Comparison of ENCODE assay signal across 1 fruit fly cellular context in genomic region chr3R:24276104-24277008, dm6.
A peak's percentile ranks its signal among the peaks of the same experiment; 100 is the strongest.
TF ChIP-seq lines count a peak whose summit lies in the region.

Gene Orct (plus strand): TSS chr3R:24276260.

TF ChIP-seq in whole organism, embryonic, 481 proteins besides CTCF, POLR2A, EP300 and RAD21 (continued from another document and continues in another):
- TF ChIP-seq peb (GFP tag; IDR thresholded peaks at IDR 0.05; lab: Robert Waterston, UW) (peak; percentile 26; the same call in 1 of the 2 replicates), NC2α (GFP tag; optimal IDR thresholded peaks at IDR 0.05; lab: Kevin White, UChicago) (no peak), HHEX (GFP tag; optimal IDR thresholded peaks at IDR 0.05; lab: Kevin White, UChicago) (peak; percentile 85), stwl (tag; optimal IDR thresholded peaks at IDR 0.05; lab: Kevin White, UChicago) (no peak), esg (GFP tag; conservative IDR thresholded peaks at IDR 0.05; lab: Robert Waterston, UW) (peak; percentile 48), toy (GFP tag; IDR thresholded peaks at IDR 0.05; lab: Robert Waterston, UW) (0 out of 2 replicates have a peak, but pooled peaks have one; percentile 51), CG10147 (GFP tag; optimal IDR thresholded peaks at IDR 0.05; lab: Kevin White, UChicago) (peak; percentile 86), az2 (GFP tag; optimal IDR thresholded peaks at IDR 0.05; lab: Kevin White, UChicago) (peak; percentile 45), Atf3 (GFP tag; optimal IDR thresholded peaks at IDR 0.05; lab: Kevin White, UChicago) (peak; percentile 43), CG14667 (GFP tag; IDR thresholded peaks at IDR 0.05; lab: Robert Waterston, UW) (peak; percentile 19; the same call in 1 of the 2 replicates), CG31441 (GFP tag; IDR thresholded peaks at IDR 0.05; lab: Robert Waterston, UW) (peak; percentile 73), CG4730 (GFP tag; IDR thresholded peaks at IDR 0.05; lab: Robert Waterston, UW) (no peak), Rfx (GFP tag; IDR thresholded peaks at IDR 0.05; lab: Robert Waterston, UW) (peak; percentile 75), Opbp (GFP tag; IDR thresholded peaks at IDR 0.05; lab: Robert Waterston, UW; ENCODE audit: partially characterized antibody) (no peak), CG18599 (GFP tag; optimal IDR thresholded peaks at IDR 0.05; lab: Kevin White, UChicago) (peak; percentile 89), CG15601 (tag; optimal IDR thresholded peaks at IDR 0.05; lab: Kevin White, UChicago) (peak; percentile 20), caup (GFP tag; optimal IDR thresholded peaks at IDR 0.05; lab: Kevin White, UChicago; ENCODE audit: severe bottlenecking) (peak; percentile 70), sens-2 (GFP tag; IDR thresholded peaks at IDR 0.05; lab: Robert Waterston, UW) (no peak), rib (GFP tag; IDR thresholded peaks at IDR 0.05; lab: Robert Waterston, UW) (no peak), ara (GFP tag; IDR thresholded peaks at IDR 0.05; lab: Robert Waterston, UW) (0 out of 2 replicates have a peak, but pooled peaks have one; percentile 30), ab (GFP tag; optimal IDR thresholded peaks at IDR 0.05; lab: Kevin White, UChicago) (peak; percentile 15), unpg (GFP tag; optimal IDR thresholded peaks at IDR 0.05; lab: Kevin White, UChicago) (peak; percentile 75), Taf1 (GFP tag; IDR thresholded peaks at IDR 0.05; lab: Robert Waterston, UW) (peak; percentile 48; the same call in 1 of the 2 replicates), CG4282 (GFP tag; optimal IDR thresholded peaks at IDR 0.05; lab: Kevin White, UChicago) (no peak), wor (GFP tag; IDR thresholded peaks at IDR 0.05; lab: Robert Waterston, UW) (peak; percentile 35; the same call in 1 of the 2 replicates), cad (GFP tag; optimal IDR thresholded peaks at IDR 0.05; lab: Kevin White, UChicago) (no peak), maf-S (GFP tag; optimal IDR thresholded peaks at IDR 0.05; lab: Kevin White, UChicago) (peak; percentile 48), CG15011 (GFP tag; optimal IDR thresholded peaks at IDR 0.05; lab: Kevin White, UChicago) (peak; percentile 78), CG1647 (GFP tag; optimal IDR thresholded peaks at IDR 0.05; lab: Kevin White, UChicago) (peak; percentile 25), CG12155 (GFP tag; optimal IDR thresholded peaks at IDR 0.05; lab: Kevin White, UChicago) (peak; percentile 70), Kr (GFP tag; optimal IDR thresholded peaks at IDR 0.05; lab: Kevin White, UChicago) (no peak), CG7963 (GFP tag; IDR thresholded peaks at IDR 0.05; lab: Robert Waterston, UW; ENCODE audit: partially characterized antibody) (no peak), CG16815 (GFP tag; optimal IDR thresholded peaks at IDR 0.05; lab: Kevin White, UChicago) (peak; percentile 69), CG34422 (GFP tag; IDR thresholded peaks at IDR 0.05; lab: Robert Waterston, UW) (no peak), Ada2b (GFP tag; IDR thresholded peaks at IDR 0.05; lab: Robert Waterston, UW) (peak; percentile 27), CG6654 (GFP tag; optimal IDR thresholded peaks at IDR 0.05; lab: Kevin White, UChicago) (peak; percentile 70), CG13894 (tag; optimal IDR thresholded peaks at IDR 0.05; lab: Kevin White, UChicago) (peak; percentile 64), Deaf1 (tag; optimal IDR thresholded peaks at IDR 0.05; lab: Kevin White, UChicago) (peak; percentile 61), CG17385 (GFP tag; optimal IDR thresholded peaks at IDR 0.05; lab: Kevin White, UChicago) (peak; percentile 74), CG11723 (GFP tag; optimal IDR thresholded peaks at IDR 0.05; lab: Kevin White, UChicago) (peak; percentile 40), CG18011 (GFP tag; optimal IDR thresholded peaks at IDR 0.05; lab: Kevin White, UChicago) (peak; percentile 54), CG7839 (tag; optimal IDR thresholded peaks at IDR 0.05; lab: Kevin White, UChicago) (peak; percentile 84), CG6175 (GFP tag; IDR thresholded peaks at IDR 0.05; lab: Robert Waterston, UW) (0 out of 3 replicates have a peak, but pooled peaks have one; percentile 65), Dip2 (GFP tag; IDR thresholded peaks at IDR 0.05; lab: Robert Waterston, UW) (no peak), NC2β (GFP tag; optimal IDR thresholded peaks at IDR 0.05; lab: Kevin White, UChicago) (peak; percentile 24), CG8388 (GFP tag; optimal IDR thresholded peaks at IDR 0.05; lab: Kevin White, UChicago) (peak; percentile 64), twi (tag; optimal IDR thresholded peaks at IDR 0.05; lab: Kevin White, UChicago) (peak; percentile 45), CG2889 (GFP tag; IDR thresholded peaks at IDR 0.05; lab: Robert Waterston, UW) (0 out of 3 replicates have a peak, but pooled peaks have one; percentile 61), CG3726 (GFP tag; IDR thresholded peaks at IDR 0.05; lab: Robert Waterston, UW) (0 out of 3 replicates have a peak, but pooled peaks have one; percentile 15), Gug (GFP tag; IDR thresholded peaks at IDR 0.05; lab: Robert Waterston, UW) (peak; percentile 54; the same call in 1 of the 4 replicates), Sox102F (GFP tag; optimal IDR thresholded peaks at IDR 0.05; lab: Kevin White, UChicago) (peak; percentile 70), CG4707 (GFP tag; optimal IDR thresholded peaks at IDR 0.05; lab: Kevin White, UChicago) (peak; percentile 38), CG17802 (tag; optimal IDR thresholded peaks at IDR 0.05; lab: Kevin White, UChicago) (no peak), ken (GFP tag; IDR thresholded peaks at IDR 0.05; lab: Robert Waterston, UW) (no peak), ERR (GFP tag; optimal IDR thresholded peaks at IDR 0.05; lab: Kevin White, UChicago) (peak; percentile 15), repo (GFP tag; optimal IDR thresholded peaks at IDR 0.05; lab: Kevin White, UChicago) (no peak), CG10274 (GFP tag; optimal IDR thresholded peaks at IDR 0.05; lab: Kevin White, UChicago) (peak; percentile 57), CG18262 (tag; optimal IDR thresholded peaks at IDR 0.05; lab: Kevin White, UChicago) (peak; percentile 93), CG9437 (GFP tag; optimal IDR thresholded peaks at IDR 0.05; lab: Kevin White, UChicago) (peak; percentile 73), ems (GFP tag; optimal IDR thresholded peaks at IDR 0.05; lab: Kevin White, UChicago) (peak; percentile 37), CG4854 (GFP tag; optimal IDR thresholded peaks at IDR 0.05; lab: Kevin White, UChicago) (peak; percentile 42), Hr51 (GFP tag; optimal IDR thresholded peaks at IDR 0.05; lab: Kevin White, UChicago) (peak; percentile 57 to 82), Atf6 (GFP tag; IDR thresholded peaks at IDR 0.05; lab: Robert Waterston, UW) (peak; percentile 65), prd (optimal IDR thresholded peaks at IDR 0.05; lab: Kevin White, UChicago) (no peak), prd (GFP tag; IDR thresholded peaks at IDR 0.05; lab: Robert Waterston, UW) (peak; percentile 65), Xbp1 (GFP tag; optimal IDR thresholded peaks at IDR 0.05; lab: Kevin White, UChicago) (peak; percentile 60), bsh (GFP tag; optimal IDR thresholded peaks at IDR 0.05; lab: Kevin White, UChicago) (peak in 1 of 2 experiments; percentile 68), CG9797 (GFP tag; optimal IDR thresholded peaks at IDR 0.05; lab: Kevin White, UChicago) (no peak), CG13424 (tag; optimal IDR thresholded peaks at IDR 0.05; lab: Kevin White, UChicago) (peak; percentile 79), Abd-B (GFP tag; optimal IDR thresholded peaks at IDR 0.05; lab: Kevin White, UChicago) (peak; percentile 58), run (tag; optimal IDR thresholded peaks at IDR 0.05; lab: Kevin White, UChicago) (peak; percentile 59), nmo (GFP tag; optimal IDR thresholded peaks at IDR 0.05; lab: Kevin White, UChicago) (peak; percentile 74), ftz-f1 (GFP tag; optimal IDR thresholded peaks at IDR 0.05; lab: Kevin White, UChicago) (peak; percentile 9), CG8478 (optimal IDR thresholded peaks at IDR 0.05; lab: Kevin White, UChicago) (no peak), CG18764 (GFP tag; optimal IDR thresholded peaks at IDR 0.05; lab: Kevin White, UChicago) (peak; percentile 32), Hr3 (GFP tag; optimal IDR thresholded peaks at IDR 0.05; lab: Kevin White, UChicago) (peak; percentile 61), HmgD (GFP tag; optimal IDR thresholded peaks at IDR 0.05; lab: Kevin White, UChicago) (no peak), zen (tag; optimal IDR thresholded peaks at IDR 0.05; lab: Kevin White, UChicago) (peak; percentile 3), h (optimal IDR thresholded peaks at IDR 0.05; lab: Kevin White, UChicago) (no peak), Spps (tag; optimal IDR thresholded peaks at IDR 0.05; lab: Kevin White, UChicago) (no peak), Antp (GFP tag; optimal IDR thresholded peaks at IDR 0.05; lab: Kevin White, UChicago) (peak; percentile 58), CG13287 (GFP tag; IDR thresholded peaks at IDR 0.05; lab: Robert Waterston, UW; ENCODE audit: partially characterized antibody) (no peak), CG7372 (GFP tag; IDR thresholded peaks at IDR 0.05; lab: Robert Waterston, UW) (peak; percentile 87), crp (GFP tag; optimal IDR thresholded peaks at IDR 0.05; lab: Kevin White, UChicago) (peak in 1 of 2 experiments; percentile 36), Scr (GFP tag; IDR thresholded peaks at IDR 0.05; lab: Robert Waterston, UW; ENCODE audit: partially characterized antibody) (no peak), E2f1 (GFP tag; IDR thresholded peaks at IDR 0.05; lab: Robert Waterston, UW) (peak; percentile 59), mam (GFP tag; optimal IDR thresholded peaks at IDR 0.05; lab: Kevin White, UChicago) (peak; percentile 76), gce (GFP tag; IDR thresholded peaks at IDR 0.05; lab: Robert Waterston, UW) (no peak), inv (GFP tag; IDR thresholded peaks at IDR 0.05; lab: Robert Waterston, UW; ENCODE audit: partially characterized antibody) (no peak), kah (GFP tag; optimal IDR thresholded peaks at IDR 0.05; lab: Kevin White, UChicago) (peak; percentile 32), Neu2 (GFP tag; optimal IDR thresholded peaks at IDR 0.05; lab: Kevin White, UChicago; ENCODE audit: borderline replicate concordance) (no peak), Six4 (GFP tag; optimal IDR thresholded peaks at IDR 0.05; lab: Kevin White, UChicago) (no peak), Bdp1 (GFP tag; optimal IDR thresholded peaks at IDR 0.05; lab: Kevin White, UChicago) (no peak), otp (GFP tag; IDR thresholded peaks at IDR 0.05; lab: Robert Waterston, UW) (peak; percentile 32; the same call in 1 of the 3 replicates), onecut (GFP tag; IDR thresholded peaks at IDR 0.05; lab: Robert Waterston, UW) (peak; percentile 29; the same call in 1 of the 2 replicates), ATbp (GFP tag; optimal IDR thresholded peaks at IDR 0.05; lab: Kevin White, UChicago) (peak; percentile 62), ind (GFP tag; optimal IDR thresholded peaks at IDR 0.05; lab: Kevin White, UChicago) (peak; percentile 66), Lim3 (GFP tag; IDR thresholded peaks at IDR 0.05; lab: Robert Waterston, UW) (no peak), Hr78 (GFP tag; optimal IDR thresholded peaks at IDR 0.05; lab: Kevin White, UChicago) (no peak), ham (GFP tag; IDR thresholded peaks at IDR 0.05; lab: Robert Waterston, UW) (no peak), CG5953 (GFP tag; IDR thresholded peaks at IDR 0.05; lab: Robert Waterston, UW) (no peak), al (GFP tag; IDR thresholded peaks at IDR 0.05; lab: Robert Waterston, UW) (no peak; the same call in none of the 2 replicates), CG6765 (GFP tag; optimal IDR thresholded peaks at IDR 0.05; lab: Kevin White, UChicago) (peak; percentile 77), pita (GFP tag; optimal IDR thresholded peaks at IDR 0.05; lab: Kevin White, UChicago) (no peak), CG11085 (GFP tag; IDR thresholded peaks at IDR 0.05; lab: Robert Waterston, UW) (no peak), Eip74EF (GFP tag; optimal IDR thresholded peaks at IDR 0.05; lab: Kevin White, UChicago) (peak in 1 of 2 experiments; percentile 71), CG10543 (GFP tag; optimal IDR thresholded peaks at IDR 0.05; lab: Kevin White, UChicago) (peak; percentile 92), CG2129 (GFP tag; IDR thresholded peaks at IDR 0.05; lab: Robert Waterston, UW; ENCODE audit: partially characterized antibody) (no peak), Side (GFP tag; optimal IDR thresholded peaks at IDR 0.05; lab: Kevin White, UChicago) (no peak), Dek (tag; optimal IDR thresholded peaks at IDR 0.05; lab: Kevin White, UChicago) (peak; percentile 78), CG11696 (GFP tag; IDR thresholded peaks at IDR 0.05; lab: Robert Waterston, UW) (peak; percentile 34; the same call in 1 of the 2 replicates), Asciz (GFP tag; optimal IDR thresholded peaks at IDR 0.05; lab: Kevin White, UChicago) (peak; percentile 62), Poxn (GFP tag; IDR thresholded peaks at IDR 0.05; lab: Robert Waterston, UW) (0 out of 2 replicates have a peak, but pooled peaks have one; percentile 19), psq (GFP tag; optimal IDR thresholded peaks at IDR 0.05; lab: Kevin White, UChicago) (peak; percentile 8), sc (optimal IDR thresholded peaks at IDR 0.05; lab: Kevin White, UChicago) (no peak), sc (GFP tag; optimal IDR thresholded peaks at IDR 0.05; lab: Kevin White, UChicago) (peak; percentile 54), mld (GFP tag; IDR thresholded peaks at IDR 0.05; lab: Robert Waterston, UW; ENCODE audit: partially characterized antibody) (0 out of 3 replicates have a peak, but pooled peaks have one; percentile 15), p53 (GFP tag; optimal IDR thresholded peaks at IDR 0.05; lab: Kevin White, UChicago) (no peak), CG3065 (GFP tag; optimal IDR thresholded peaks at IDR 0.05; lab: Kevin White, UChicago) (no peak), CG7556 (GFP tag; optimal IDR thresholded peaks at IDR 0.05; lab: Kevin White, UChicago) (peak; percentile 88), CG8290 (GFP tag; optimal IDR thresholded peaks at IDR 0.05; lab: Kevin White, UChicago) (no peak), CG8290 (tag; optimal IDR thresholded peaks at IDR 0.05; lab: Kevin White, UChicago) (peak in 1 of 2 experiments; percentile 60), CG17612 (GFP tag; IDR thresholded peaks at IDR 0.05; lab: Robert Waterston, UW) (0 out of 2 replicates have a peak, but pooled peaks have one; percentile 49), CG2712 (tag; optimal IDR thresholded peaks at IDR 0.05; lab: Kevin White, UChicago) (peak; percentile 80), Hmr (GFP tag; optimal IDR thresholded peaks at IDR 0.05; lab: Kevin White, UChicago) (peak; percentile 89), chinmo (GFP tag; IDR thresholded peaks at IDR 0.05; lab: Robert Waterston, UW; ENCODE audit: partially characterized antibody) (no peak), CG1832 (GFP tag; optimal IDR thresholded peaks at IDR 0.05; lab: Kevin White, UChicago) (peak; percentile 17), Rx (GFP tag; IDR thresholded peaks at IDR 0.05; lab: Robert Waterston, UW) (0 out of 2 replicates have a peak, but pooled peaks have one; percentile 26)
